Worm (Caenorhabditis elegans): ENCODE results near the gene C50D2.2.

ce11 chrII:133548-134275 is 24.7 kb downstream of the C50D2.2 start, which contains the start of gene cwn-1:
- no peak for TF ChIP-seq sox-2 (GFP tag; IDR thresholded peaks at IDR 0.05)
- no peak for TF ChIP-seq madf-2 (tag; optimal IDR thresholded peaks at IDR 0.05)
- TF ChIP-seq pha-4 (tag; optimal IDR thresholded peaks at IDR 0.05): no peak
- TF ChIP-seq ref-2 (tag; optimal IDR thresholded peaks at IDR 0.05): no peak
- no peak for TF ChIP-seq hlh-30 (tag; optimal IDR thresholded peaks at IDR 0.05; ENCODE audit: insufficient read depth)
- TF ChIP-seq pqm-1 (tag; optimal IDR thresholded peaks at IDR 0.05): no peak

Measured in whole organism, late embryonic.